Fruit fly (Drosophila melanogaster): Measurements from ENCODE around the gene CG10348.

The CG10348 gene

DNA sequence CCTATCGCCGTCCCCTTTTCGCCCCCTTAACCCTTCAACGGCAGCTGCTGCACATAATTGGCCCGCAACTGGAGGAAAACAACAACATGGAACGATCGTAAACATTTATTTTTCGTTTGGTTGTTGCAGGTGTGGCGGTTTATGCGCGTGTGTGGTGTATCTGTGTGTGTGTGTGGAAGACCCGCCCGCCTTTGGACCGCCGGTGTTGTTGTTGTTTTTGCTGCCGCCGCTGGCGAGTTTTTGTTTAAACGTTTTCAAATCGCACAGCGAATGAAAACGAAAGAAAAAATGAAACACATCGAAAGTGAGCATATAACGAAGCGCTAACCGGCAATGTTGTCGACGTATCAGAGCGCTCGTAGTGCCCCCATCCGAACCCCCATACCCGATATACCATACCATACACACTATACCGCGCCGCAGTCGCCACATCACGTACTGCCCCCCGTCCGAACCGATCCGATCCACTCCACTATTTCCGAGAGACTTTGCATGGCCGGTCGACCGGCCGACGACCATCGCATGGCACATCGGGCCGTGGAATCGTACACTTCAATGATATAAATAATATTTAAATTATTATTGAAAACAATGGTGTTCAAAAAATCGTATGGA lies 3.3 kb upstream of the CG10348 start:
- no peak for TF ChIP-seq noc (tag; optimal IDR thresholded peaks at IDR 0.05)

DNA sequence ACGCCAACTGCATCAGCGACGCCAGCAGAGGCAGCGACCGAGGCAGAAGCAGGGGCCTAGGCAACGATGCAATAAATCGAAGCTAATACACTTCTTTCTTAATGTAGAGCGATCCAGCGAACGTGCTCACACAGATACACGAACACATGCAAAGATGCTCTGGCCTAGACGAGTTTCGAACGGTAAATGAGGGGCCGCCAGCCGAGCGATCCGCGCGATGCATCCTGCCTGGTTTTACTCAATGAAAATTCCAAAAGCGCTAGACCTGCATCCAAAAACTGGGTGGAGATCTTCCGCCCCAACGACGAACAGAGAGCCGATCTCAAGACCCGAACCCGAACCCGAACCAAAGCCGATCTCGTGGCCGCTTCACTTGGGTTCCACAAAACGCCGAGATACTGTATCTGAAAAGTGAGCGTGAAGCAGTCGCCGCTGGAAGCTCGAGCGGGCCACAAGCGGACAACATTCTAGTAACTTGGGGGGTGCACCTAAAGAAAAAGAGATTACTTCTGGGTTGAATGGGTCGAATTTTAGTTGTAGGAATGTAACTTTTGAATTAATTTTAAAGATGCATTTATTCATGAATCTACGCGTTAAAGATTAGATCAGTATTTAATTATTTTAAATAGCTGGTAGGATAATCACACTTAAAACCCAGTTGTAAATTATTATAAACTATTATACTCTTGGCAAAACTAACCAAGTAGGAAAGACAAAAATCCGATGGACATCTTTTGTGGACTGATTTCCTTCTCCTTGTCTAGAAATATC lies 621 bp upstream of the CG10348 start:
- no peak for TF ChIP-seq noc (tag; optimal IDR thresholded peaks at IDR 0.05)

DNA sequence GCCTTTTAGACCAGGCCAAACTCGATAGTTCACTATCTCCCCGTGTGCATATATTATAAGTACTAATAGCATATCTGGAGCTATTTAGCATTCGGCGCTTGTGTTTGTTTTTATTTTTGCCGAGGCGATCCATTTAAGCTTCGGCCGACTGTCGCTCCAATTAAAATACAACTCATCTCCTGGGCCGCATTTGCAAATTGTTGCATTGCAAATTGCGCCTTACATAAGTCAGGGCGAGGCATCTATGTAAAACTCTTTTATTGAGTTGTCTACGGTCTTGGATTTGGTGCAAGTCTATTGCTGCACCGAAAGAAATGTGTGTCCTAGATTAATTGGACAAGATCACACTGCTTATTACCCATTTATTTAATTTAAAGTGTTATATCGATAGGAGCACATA lies 4.3 kb downstream of the CG10348 start:
- TF ChIP-seq noc (tag; optimal IDR thresholded peaks at IDR 0.05): no peak

DNA sequence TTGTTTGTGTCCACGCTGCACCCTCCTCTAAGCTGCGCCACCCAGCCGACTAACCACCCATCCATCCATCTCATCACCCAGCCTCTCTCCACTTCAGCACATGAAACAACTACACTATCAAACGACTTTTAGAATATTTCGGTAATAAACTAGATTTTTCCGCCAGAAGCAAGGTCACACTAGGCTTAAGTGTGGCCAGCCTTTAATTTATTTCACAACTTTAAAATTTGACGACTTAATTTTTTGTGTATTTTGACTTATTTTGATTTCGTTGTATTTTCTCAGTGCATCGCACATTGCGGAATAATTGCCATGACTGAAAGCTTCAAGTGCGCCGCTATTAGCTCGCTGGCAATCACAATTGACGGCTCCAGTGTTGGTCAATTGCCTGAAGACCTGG lies 7.5 kb downstream of the CG10348 start:
- TF ChIP-seq noc (tag; optimal IDR thresholded peaks at IDR 0.05): no peak

DNA sequence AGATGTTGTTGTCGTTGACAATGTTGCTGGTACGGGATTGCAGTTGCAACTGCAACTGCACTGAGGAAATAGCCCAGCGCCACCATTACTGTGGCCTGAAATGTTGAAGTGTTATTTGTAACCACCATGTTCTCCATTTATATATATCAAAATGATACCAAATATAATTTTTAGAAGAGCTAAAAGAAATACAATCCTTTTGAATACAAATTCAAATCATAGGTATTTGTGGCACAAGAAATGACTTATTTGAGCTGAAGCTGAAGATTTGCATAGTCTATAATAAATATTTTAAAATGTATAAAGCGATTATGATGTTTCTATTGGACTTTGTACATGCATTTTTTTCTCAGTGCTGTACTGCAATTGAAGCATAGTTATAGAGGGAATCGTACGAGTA lies 12.7 kb downstream of the CG10348 start:
- TF ChIP-seq noc (tag; optimal IDR thresholded peaks at IDR 0.05): no peak

DNA sequence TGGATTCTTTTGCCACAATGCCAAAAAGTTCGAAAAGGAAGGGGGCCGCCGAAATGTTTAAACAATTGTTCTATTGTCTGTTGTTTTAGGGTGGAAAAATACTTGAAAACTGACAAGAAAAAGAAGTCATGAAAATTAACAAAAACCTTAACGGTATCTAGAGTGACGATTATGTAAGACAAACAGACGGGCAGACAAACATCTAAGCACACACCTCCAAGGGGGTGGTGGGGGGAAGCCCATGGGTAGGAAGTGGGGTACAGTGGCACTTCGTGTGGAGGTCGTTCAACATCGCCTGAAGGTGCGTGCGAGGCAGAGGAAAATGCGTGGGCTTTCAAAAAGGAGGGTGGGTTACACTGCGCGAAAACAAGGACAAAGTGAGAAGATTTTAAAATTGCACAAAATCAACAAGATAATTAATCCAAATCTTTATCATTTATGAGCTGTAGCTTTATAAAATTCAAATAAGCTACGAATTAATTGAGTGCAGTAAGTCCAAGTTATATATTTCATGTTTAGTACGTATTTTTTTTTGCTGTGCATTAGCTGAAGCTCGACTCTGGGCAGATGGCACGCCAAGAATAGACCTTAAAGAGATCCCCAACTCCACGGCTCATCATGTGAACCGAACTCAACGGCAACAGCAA lies 14.8 kb downstream of the CG10348 start:
- TF ChIP-seq noc (tag; optimal IDR thresholded peaks at IDR 0.05): no peak

DNA sequence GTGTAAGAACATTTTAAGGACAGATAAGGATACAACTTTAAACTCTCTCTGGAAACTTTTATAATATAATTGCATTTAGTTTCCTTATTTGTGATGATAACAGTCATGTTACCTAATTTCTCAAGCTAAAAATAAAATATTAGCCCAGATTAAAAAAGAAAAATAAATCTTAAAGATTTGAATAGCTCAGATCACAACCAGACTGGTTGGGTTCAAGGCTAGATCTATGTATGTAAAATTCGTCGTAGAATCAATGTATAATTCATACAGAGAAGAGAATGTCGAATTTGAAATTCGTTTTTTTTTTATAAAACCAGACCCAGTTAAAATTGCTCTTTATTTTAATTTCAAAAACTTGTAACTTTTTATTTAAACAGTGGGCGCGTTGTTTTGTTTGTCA lies 18.2 kb downstream of the CG10348 start:
- TF ChIP-seq noc (tag; optimal IDR thresholded peaks at IDR 0.05): no peak

DNA sequence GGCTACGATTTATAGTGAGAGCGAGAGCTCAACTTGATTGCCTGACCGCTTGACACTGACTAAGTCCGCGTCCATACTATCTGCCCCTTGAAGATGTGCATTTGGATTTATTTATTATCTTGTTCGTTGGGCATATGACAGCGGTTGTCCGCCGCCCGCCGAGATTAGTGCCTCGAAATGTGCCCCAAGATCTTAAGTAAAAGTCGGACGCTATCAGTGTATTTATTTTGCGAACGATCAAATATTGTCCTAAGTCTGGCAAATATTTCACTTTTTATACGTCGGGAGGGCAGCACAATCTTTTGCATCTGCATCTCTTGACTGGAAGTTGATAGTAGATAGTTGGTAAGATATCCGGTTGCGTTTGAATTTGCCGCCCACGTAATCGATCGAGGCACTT lies 18.6 kb downstream of the CG10348 start, which contains the start of gene Irk3:
Gene Irk3 (minus strand): TSS at position 63 of the 400 bp plus-strand sequence.
- TF ChIP-seq noc (tag; optimal IDR thresholded peaks at IDR 0.05): no peak

DNA sequence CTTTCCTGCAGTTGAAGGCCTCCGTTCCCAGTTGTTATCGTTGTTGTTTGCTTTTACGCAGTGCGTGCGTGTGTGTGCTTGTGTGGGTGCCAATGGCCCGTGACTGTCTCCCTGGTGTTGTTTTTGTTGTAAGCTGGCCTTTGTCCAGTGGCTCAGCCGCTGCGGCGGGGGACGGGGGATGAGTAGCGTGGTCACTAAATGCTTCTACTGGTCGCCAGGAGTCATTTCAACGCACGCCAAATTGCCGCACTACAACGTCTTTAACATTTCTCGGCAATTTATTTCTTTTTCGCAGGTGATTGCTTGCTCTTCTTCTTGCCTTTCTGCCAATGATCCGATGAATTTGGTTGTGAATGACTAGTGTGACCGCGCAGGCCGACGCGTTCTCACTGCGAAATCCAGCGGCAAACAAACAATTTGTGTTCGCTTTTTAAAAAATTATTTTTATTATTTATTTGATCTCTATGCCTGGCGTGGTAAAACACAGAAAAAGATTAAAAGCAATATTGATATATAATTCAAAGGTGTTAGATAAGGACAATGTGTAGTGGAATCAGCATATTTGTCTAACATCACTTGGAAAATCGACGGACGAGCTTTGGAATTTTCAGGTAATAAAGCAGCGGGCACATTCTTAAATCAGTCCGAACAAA lies 24.0 kb downstream of the CG10348 start, which contains the start of the genes Faf2 and Grip71:
Gene Faf2 (minus strand): TSS at position 450 of the 653 bp plus-strand sequence.
Gene Grip71 (plus strand): TSS at position 608 of the 653 bp plus-strand sequence.
- peak; percentile 46 for TF ChIP-seq noc (tag; optimal IDR thresholded peaks at IDR 0.05)

DNA sequence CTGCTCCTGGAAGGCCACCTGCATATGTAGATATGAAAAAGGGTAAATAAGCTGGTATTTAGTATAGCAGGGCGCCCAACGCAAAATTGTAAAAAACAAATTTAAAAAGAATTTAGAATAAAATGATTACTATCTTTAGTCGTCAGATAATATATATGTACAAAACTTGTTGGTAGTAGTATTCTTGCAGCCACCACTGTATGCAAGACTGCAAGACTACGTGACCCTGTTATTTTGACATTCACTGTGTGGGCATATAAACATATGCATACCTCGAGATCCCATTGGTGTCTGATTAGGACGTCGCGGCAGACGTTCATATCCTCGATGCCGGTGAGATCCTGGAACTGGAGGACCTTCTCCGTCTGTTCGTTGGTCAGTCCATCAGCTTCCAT lies 24.5 kb downstream of the CG10348 start:
- no peak for TF ChIP-seq noc (tag; optimal IDR thresholded peaks at IDR 0.05)

DNA sequence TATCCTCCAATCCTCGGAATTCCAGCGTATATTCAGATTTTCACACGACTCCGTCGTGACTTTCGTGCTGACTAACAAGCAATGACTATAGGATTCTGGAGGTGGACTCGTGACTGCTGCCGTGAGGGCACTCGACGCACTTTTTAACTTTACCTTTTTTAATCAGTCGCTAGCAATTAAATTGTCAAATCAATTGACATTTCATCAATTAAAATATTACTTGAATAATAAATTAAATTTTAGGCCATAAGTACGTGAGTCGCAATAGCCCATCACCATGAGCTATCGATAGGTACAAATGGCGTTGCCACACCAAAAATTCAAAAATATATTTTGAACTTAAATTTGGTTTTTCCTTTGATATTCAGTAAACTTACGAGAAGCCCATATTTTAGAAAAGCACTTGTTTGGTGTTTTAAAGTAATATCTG lies 26.7 kb downstream of the CG10348 start, which contains the start of gene Jwa:
Gene Jwa (minus strand): TSS at position 87 of the 430 bp plus-strand sequence.
- peak; percentile 93 for TF ChIP-seq noc (tag; optimal IDR thresholded peaks at IDR 0.05)

DNA sequence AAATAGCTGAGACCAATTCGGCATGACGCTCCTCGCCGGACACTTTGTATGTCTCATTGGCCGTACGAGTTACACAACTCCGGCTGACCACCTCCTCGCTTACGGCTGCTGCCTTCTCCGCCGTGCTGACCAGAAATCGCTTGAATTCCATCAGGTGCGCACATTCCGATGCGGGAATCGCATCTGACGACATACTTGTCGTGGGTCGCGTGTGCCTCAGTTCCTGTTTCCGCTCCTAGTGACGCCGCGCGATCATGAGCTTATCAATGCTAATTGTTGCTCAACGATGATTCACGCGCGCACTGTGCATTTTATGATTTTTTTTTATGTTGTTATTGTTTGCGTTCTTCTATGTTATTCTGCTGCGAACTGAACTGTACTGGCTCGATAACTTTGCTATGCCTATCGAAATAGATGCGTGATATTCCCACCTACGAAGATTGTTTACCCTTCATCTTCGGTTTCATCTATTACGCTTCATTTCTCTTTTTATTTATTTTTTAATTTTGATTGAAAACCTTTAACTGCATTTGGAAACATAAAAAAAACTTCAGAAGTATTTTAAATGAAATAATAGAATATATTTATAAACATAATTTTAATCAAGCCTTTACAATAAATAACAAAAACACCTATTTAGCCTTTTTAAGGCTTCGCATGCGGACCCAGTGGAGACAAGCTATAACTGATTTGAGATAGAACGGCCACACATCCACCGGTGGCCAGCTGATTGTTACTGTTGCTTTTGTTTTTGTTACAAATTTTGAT lies 29.4 kb downstream of the CG10348 start, which contains the start of the genes CG10376 and CG10343:
Gene CG10376 (minus strand): TSS at position 385 of the 768 bp plus-strand sequence.
Gene CG10343 (plus strand): TSS at position 753 of the 768 bp plus-strand sequence.
- peak; percentile 85 for TF ChIP-seq noc (tag; optimal IDR thresholded peaks at IDR 0.05)

DNA sequence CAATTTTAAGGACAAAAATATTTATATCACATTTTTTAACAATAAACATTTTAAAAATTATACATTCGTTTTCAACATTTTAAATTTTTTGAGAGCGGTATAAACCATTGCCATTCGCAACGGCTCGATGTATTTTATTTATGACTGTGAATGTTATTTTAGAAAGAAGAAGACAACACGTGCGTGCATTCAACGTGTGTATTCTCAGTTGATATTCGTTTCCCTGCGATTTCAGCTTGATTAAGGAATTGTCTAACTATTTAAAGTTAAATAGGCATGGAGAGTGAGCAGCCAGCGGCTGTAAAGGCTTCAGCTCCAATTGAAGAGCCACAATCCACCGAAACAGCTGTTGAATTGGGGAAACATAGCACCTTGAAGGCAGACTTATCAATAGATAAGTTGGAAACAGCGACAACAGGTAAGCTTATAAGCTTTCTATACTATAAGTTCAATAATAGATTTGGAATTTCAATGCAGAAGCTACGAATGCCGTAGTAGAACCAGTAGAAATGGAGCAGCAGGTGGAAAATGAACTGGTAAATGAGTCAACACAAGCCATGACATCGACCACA lies 33.7 kb downstream of the CG10348 start, which contains the start of gene CG10341:
Gene CG10341 (plus strand): TSS at position 156 of the 572 bp plus-strand sequence.
- no peak for TF ChIP-seq noc (tag; optimal IDR thresholded peaks at IDR 0.05)

DNA sequence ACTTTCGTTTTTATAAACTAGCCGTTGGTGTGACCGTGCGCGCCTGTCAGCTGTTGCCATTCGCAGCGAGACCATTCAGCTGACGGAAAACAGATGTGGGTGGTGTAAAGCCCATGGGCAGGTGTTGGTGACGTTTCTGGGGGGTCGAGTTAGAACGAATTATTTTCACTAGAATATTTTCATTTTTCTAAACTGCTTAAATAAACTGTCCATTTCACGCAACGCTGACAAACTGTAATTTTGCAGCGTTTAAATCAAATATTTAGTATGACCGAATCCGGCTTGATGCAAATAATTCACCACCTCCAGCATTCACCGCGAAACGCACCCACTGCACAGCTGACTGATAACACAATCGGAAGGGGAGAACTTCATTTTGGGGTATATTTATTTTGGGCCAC lies 36.9 kb downstream of the CG10348 start, which contains the start of the genes CG10383 and CG10338:
Gene CG10383 (minus strand): TSS at position 199 of the 401 bp plus-strand sequence.
Gene CG10338 (plus strand): TSS at position 261 of the 401 bp plus-strand sequence.
- TF ChIP-seq noc (tag; optimal IDR thresholded peaks at IDR 0.05): peak; percentile 87
